Fruit fly (Drosophila melanogaster) whole organism, pupa: Measurements from ENCODE around the gene RpS28b.

ENCODE experiments used
- CG12605 ChIP-seq: fragments of 200-800 bp; sonication (Bioruptor generic); IDR thresholded peaks from 2 replicates; pipeline ENCODE4 v1.3.6; 2022; ENCODE audit warnings: missing biosample characterization, missing genetic modification characterization
- CG17806 ChIP-seq: fragments of 200-800 bp; sonication (Bioruptor generic); optimal IDR thresholded peaks from 2 replicates; lab custom pipeline; 2018; ENCODE audit warnings: missing biosample characterization, mild to moderate bottlenecking, missing genetic modification characterization, moderate library complexity
- CG8159 ChIP-seq: fragments of 200-800 bp; sonication (Bioruptor generic); optimal IDR thresholded peaks from 3 replicates; lab custom pipeline; 2018; ENCODE audit warnings: missing biosample characterization, mild to moderate bottlenecking, missing genetic modification characterization, moderate library complexity
- CG8301 ChIP-seq: fragments of 200-800 bp; sonication (Bioruptor generic); optimal IDR thresholded peaks from 2 replicates; lab custom pipeline; 2018; ENCODE audit warnings: missing biosample characterization, mild to moderate bottlenecking, missing genetic modification characterization
- Ets98B ChIP-seq: fragments of 200-800 bp; sonication (Bioruptor generic); IDR thresholded peaks from 2 replicates; pipeline ENCODE4 v1.3.6; 2022; ENCODE audit warnings: missing biosample characterization, missing genetic modification characterization
- Pif1B ChIP-seq: fragments of 200-800 bp; sonication (Bioruptor generic); optimal IDR thresholded peaks from 3 replicates; lab custom pipeline; 2016; ENCODE audit warnings: missing biosample characterization, missing genetic modification characterization
- Snoo ChIP-seq: fragments of 200-800 bp; sonication (Bioruptor generic); optimal IDR thresholded peaks from 3 replicates; lab custom pipeline; 2017; ENCODE audit warnings: missing biosample characterization, mild to moderate bottlenecking, missing genetic modification characterization, inconsistent platforms
- rn ChIP-seq: fragments of 200-800 bp; sonication (Bioruptor generic); IDR thresholded peaks from 2 replicates; pipeline ENCODE4 v1.3.6; 2022; ENCODE audit warnings: missing biosample characterization, missing genetic modification characterization

DNA sequence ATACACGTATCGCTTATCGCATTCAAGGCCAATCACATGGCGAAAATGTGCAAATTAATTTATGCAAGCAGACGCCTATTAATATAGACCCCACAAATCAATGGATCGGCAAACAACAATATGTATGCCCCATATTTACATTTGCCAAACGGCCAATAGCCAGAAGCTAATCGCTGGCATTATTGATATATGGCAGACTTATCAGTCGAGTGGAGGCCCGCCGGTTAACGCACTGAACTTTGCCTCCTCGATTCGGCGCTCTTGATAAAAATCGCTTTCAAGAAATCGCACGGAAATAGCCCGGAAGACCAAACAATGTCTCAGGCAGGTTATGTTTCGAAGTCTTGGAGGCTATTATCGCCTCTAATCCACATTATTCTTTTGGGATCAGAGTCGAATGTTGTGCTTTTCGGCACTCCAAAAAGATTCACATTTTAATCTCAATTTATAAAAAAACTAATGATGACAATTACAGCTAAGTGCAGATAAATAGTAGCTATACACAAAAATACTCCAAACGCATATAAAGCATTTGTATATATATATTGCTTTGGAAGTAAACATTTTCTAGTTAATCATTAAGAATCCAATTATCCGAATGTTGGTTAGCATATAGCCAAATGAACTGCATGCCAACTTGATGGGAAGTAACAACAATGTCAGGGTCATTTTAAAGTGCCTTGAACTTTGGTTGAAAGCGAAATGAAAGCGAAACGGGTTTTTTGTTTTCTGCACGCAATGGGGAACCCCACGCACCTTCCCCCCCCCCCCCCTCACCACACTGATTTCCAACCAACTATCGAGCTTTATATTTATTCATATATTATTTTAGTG lies 22.3 kb downstream of the RpS28b start:
- TF ChIP-seq Pif1B (GFP tag; lab: Kevin White, UChicago) (no peak), CG17806 (tag; lab: Kevin White, UChicago) (no peak), rn (GFP tag; lab: Robert Waterston, UW) (no peak), Snoo (tag; lab: Kevin White, UChicago) (no peak), CG12605 (GFP tag; lab: Robert Waterston, UW) (no peak), CG8159 (no peak), Ets98B (GFP tag; lab: Robert Waterston, UW) (no peak), CG8301 (tag; lab: Kevin White, UChicago) (no peak)
